Worm (Caenorhabditis elegans): ENCODE measurements around the gene C47E8.1.

DNA sequence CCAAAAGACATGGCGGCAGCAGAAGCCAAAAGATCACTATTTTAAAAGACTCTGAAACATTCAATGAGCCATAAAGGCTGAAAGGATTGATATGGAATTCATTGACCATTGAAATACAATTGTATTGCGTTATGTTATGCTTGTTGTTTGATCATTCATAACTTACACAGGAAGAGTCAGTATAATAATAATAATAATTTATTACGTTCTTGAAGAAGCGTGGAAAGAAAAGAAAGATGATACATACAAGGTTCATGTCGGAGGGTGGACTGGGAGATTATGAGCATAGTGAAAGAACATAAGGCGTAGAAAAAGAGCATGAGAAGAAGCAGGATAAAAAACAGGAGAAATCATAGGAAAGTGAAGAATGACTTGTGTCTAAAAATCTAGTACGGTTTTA, 25.8 kb upstream of the C47E8.1 start, which contains the start of gene F43D2.7:
- TF ChIP-seq dpl-1 (GFP tag; optimal IDR thresholded peaks at IDR 0.05): no peak
- TF ChIP-seq lag-1 (GFP tag; IDR thresholded peaks at IDR 0.05): no peak

Data from whole organism, young adult.